Fruit fly (Drosophila melanogaster): Measurements from ENCODE around the gene CG6885.

The CG6885 gene

dm6 chr3L:18756293-18756887, 12.1 kb downstream of the CG6885 start (continued):
- TF ChIP-seq net (GFP tag; optimal IDR thresholded peaks at IDR 0.05), result peak; percentile 82
- peak; percentile 85 for TF ChIP-seq eg (GFP tag; IDR thresholded peaks at IDR 0.05)
- TF ChIP-seq Ets96B (tag; optimal IDR thresholded peaks at IDR 0.05), result peak; percentile 45
- peak; percentile 46 for TF ChIP-seq CG7368 (GFP tag; optimal IDR thresholded peaks at IDR 0.05)
- peak; percentile 72; the same call in 2 of the 3 replicates for TF ChIP-seq CG6163 (GFP tag; IDR thresholded peaks at IDR 0.05)
- peak; percentile 88 for TF ChIP-seq svp (GFP tag)
- peak; percentile 86 for TF ChIP-seq CG11294 (GFP tag; IDR thresholded peaks at IDR 0.05)
- TF ChIP-seq Lpt (GFP tag; optimal IDR thresholded peaks at IDR 0.05), result peak; percentile 35
- TF ChIP-seq CG6854 (GFP tag; optimal IDR thresholded peaks at IDR 0.05), result no peak
- peak; percentile 84 for TF ChIP-seq esn (GFP tag; optimal IDR thresholded peaks at IDR 0.05)
- peak; percentile 84 for TF ChIP-seq OdsH (GFP tag; optimal IDR thresholded peaks at IDR 0.05)
- TF ChIP-seq Sox102F (GFP tag; optimal IDR thresholded peaks at IDR 0.05), result peak; percentile 73
- peak; percentile 96 for TF ChIP-seq Eip78C (GFP tag)
- peak; percentile 40 for TF ChIP-seq Blimp-1 (GFP tag; optimal IDR thresholded peaks at IDR 0.05)
- TF ChIP-seq ss (GFP tag; optimal IDR thresholded peaks at IDR 0.05), result peak in 1 of 2 experiments; percentile 52
- TF ChIP-seq CG8319 (GFP tag; optimal IDR thresholded peaks at IDR 0.05), result peak; percentile 69
- TF ChIP-seq CG3032 (tag; optimal IDR thresholded peaks at IDR 0.05), result peak; percentile 58
- peak; percentile 45 for TF ChIP-seq Eip75B (GFP tag; optimal IDR thresholded peaks at IDR 0.05)
- peak; percentile 85 for TF ChIP-seq CG8119 (GFP tag; IDR thresholded peaks at IDR 0.05)
- TF ChIP-seq CG6276 (GFP tag; optimal IDR thresholded peaks at IDR 0.05), result peak; percentile 79
- TF ChIP-seq CG34406 (GFP tag; optimal IDR thresholded peaks at IDR 0.05), result peak; percentile 86
- TF ChIP-seq Hr4 (GFP tag; optimal IDR thresholded peaks at IDR 0.05), result peak; percentile 83
- peak; percentile 75 for TF ChIP-seq CG11902 (GFP tag; optimal IDR thresholded peaks at IDR 0.05)
- peak; percentile 69 for TF ChIP-seq CG11762 (GFP tag; optimal IDR thresholded peaks at IDR 0.05; ENCODE audit: insufficient read depth)
- no peak for TF ChIP-seq CG16779 (tag; optimal IDR thresholded peaks at IDR 0.05)
- peak; percentile 28 for TF ChIP-seq vri (GFP tag; optimal IDR thresholded peaks at IDR 0.05)
- TF ChIP-seq CG6808 (GFP tag; optimal IDR thresholded peaks at IDR 0.05), result no peak
- TF ChIP-seq acj6 (GFP tag; optimal IDR thresholded peaks at IDR 0.05), result peak; percentile 79

- TF ChIP-seq CG6163 (GFP tag; IDR thresholded peaks at IDR 0.05) (0 out of 3 replicates have a peak, but pooled peaks have one; percentile 18), net (GFP tag; optimal IDR thresholded peaks at IDR 0.05) (no peak), Sox15 (GFP tag; optimal IDR thresholded peaks at IDR 0.05) (no peak), spab (GFP tag; optimal IDR thresholded peaks at IDR 0.05) (no peak), CG16779 (tag; optimal IDR thresholded peaks at IDR 0.05) (no peak), CG6854 (GFP tag; optimal IDR thresholded peaks at IDR 0.05) (no peak), CG32006 (GFP tag; optimal IDR thresholded peaks at IDR 0.05) (no peak), Ets96B (tag; optimal IDR thresholded peaks at IDR 0.05) (no peak), eg (GFP tag; IDR thresholded peaks at IDR 0.05) (no peak), svp (GFP tag) (no peak), Hr38 (GFP tag; optimal IDR thresholded peaks at IDR 0.05) (no peak), dac (GFP tag; optimal IDR thresholded peaks at IDR 0.05) (peak; percentile 5), CG10631 (GFP tag; optimal IDR thresholded peaks at IDR 0.05) (no peak), Blimp-1 (GFP tag; optimal IDR thresholded peaks at IDR 0.05) (peak; percentile 34), salr (GFP tag; optimal IDR thresholded peaks at IDR 0.05) (no peak), esn (GFP tag; optimal IDR thresholded peaks at IDR 0.05) (no peak), CG3919 (GFP tag; optimal IDR thresholded peaks at IDR 0.05) (no peak), Ets21C (GFP tag; optimal IDR thresholded peaks at IDR 0.05) (no peak), Sox14 (GFP tag; optimal IDR thresholded peaks at IDR 0.05) (no peak), fd59A (GFP tag; optimal IDR thresholded peaks at IDR 0.05) (no peak), Eip93F (GFP tag; optimal IDR thresholded peaks at IDR 0.05) (no peak), CG6276 (GFP tag; optimal IDR thresholded peaks at IDR 0.05) (peak; percentile 28), dsx (GFP tag; optimal IDR thresholded peaks at IDR 0.05; ENCODE audit: poor library complexity, severe bottlenecking) (no peak), CG7368 (GFP tag; optimal IDR thresholded peaks at IDR 0.05) (no peak), CG6792 (GFP tag; optimal IDR thresholded peaks at IDR 0.05) (no peak), ss (GFP tag; optimal IDR thresholded peaks at IDR 0.05) (no peak), CG15336 (GFP tag; IDR thresholded peaks at IDR 0.05) (0 out of 2 replicates have a peak, but pooled peaks have one; percentile 47), CG8319 (GFP tag; optimal IDR thresholded peaks at IDR 0.05) (no peak), Smox (GFP tag; optimal IDR thresholded peaks at IDR 0.05) (no peak), CG8632 (GFP tag; optimal IDR thresholded peaks at IDR 0.05) (no peak), CG11294 (GFP tag; IDR thresholded peaks at IDR 0.05) (no peak), CG34406 (GFP tag; optimal IDR thresholded peaks at IDR 0.05) (no peak), CG10669 (GFP tag; optimal IDR thresholded peaks at IDR 0.05) (no peak), CG6808 (GFP tag; optimal IDR thresholded peaks at IDR 0.05) (no peak)
Observed at dm6 chr3L:18757079-18757815, 13.0 kb downstream of the CG6885 start.

Data from whole organism, prepupa.